Worm (Caenorhabditis elegans) whole organism, midembryonic: ENCODE measurements around the gene ztf-8.

Source experiments
- T22C8.4 ChIP-seq: fragments of 200-800 bp; sonication (Bioruptor generic); IDR thresholded peaks from 2 replicates; pipeline ENCODE4 v1.3.6; 2022; ENCODE audit warnings: missing genetic modification characterization, missing compliant biosample characterization
- cog-1 ChIP-seq: sonication (generic microtip); optimal IDR thresholded peaks from 2 replicates; lab custom pipeline; 2016; ENCODE audit warnings: missing genetic modification characterization, missing compliant biosample characterization
- flt-1 ChIP-seq: fragments of 200-800 bp; sonication (Bioruptor generic); IDR thresholded peaks from 2 replicates; pipeline ENCODE4 v1.3.6; 2022; ENCODE audit warnings: missing genetic modification characterization, missing compliant biosample characterization
- klf-2 ChIP-seq: fragments of 200-800 bp; sonication (Bioruptor generic); conservative IDR thresholded peaks from 2 replicates; pipeline ENCODE4 v1.3.6; 2022; ENCODE audit warnings: missing genetic modification reagents, missing genetic modification characterization, missing compliant biosample characterization
- med-1 ChIP-seq: sonication (generic microtip); optimal IDR thresholded peaks from 2 replicates; lab custom pipeline; 2017; ENCODE audit warnings: missing genetic modification characterization, mild to moderate bottlenecking, missing compliant biosample characterization, antibody characterized with exemption, missing genetic modification reagents; ENCODE audit not compliant: insufficient read depth
- ref-1 ChIP-seq: fragments of 200-800 bp; sonication (Bioruptor generic); conservative IDR thresholded peaks from 2 replicates; pipeline ENCODE4 v1.3.6; 2022; ENCODE audit warnings: missing genetic modification reagents, missing genetic modification characterization, missing compliant biosample characterization
- tab-1 ChIP-seq: fragments of 200-800 bp; sonication (Bioruptor generic); IDR thresholded peaks from 2 replicates; pipeline ENCODE4 v1.3.6; 2022; ENCODE audit warnings: missing genetic modification characterization, missing compliant biosample characterization
- ztf-23 ChIP-seq: fragments of 200-800 bp; sonication (Bioruptor generic); IDR thresholded peaks from 2 replicates; pipeline ENCODE4 v1.3.6; 2022; ENCODE audit warnings: missing genetic modification reagents, missing genetic modification characterization, missing compliant biosample characterization
- ztf-29 ChIP-seq: fragments of 200-800 bp; sonication (Bioruptor generic); IDR thresholded peaks from 2 replicates; pipeline ENCODE4 v1.3.6; 2022; ENCODE audit warnings: missing genetic modification reagents, missing genetic modification characterization, missing compliant biosample characterization

ztf-8 gene

DNA sequence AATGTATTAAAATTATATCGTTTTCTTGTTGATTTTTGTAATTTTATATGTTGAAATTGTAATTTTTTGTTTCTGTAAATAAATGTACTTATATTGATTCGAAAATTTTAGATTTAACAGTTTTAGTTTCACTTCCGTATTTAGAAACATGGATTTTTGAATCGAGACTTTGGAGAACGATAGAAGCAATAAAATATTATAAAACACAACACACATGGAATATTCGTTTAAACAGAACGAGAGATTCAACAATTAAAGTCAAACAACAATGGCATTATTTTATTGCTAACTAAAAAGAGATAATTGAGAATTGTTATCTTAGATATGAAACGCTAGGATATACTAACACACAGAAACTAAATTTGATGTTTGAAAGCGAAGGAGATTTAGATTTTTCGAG lies 4.8 kb downstream of the ztf-8 start:
- TF ChIP-seq ref-1 (GFP tag; lab: Robert Waterston, UW): no peak
- no peak for TF ChIP-seq ztf-23
- no peak for TF ChIP-seq ztf-29 (GFP tag; lab: Robert Waterston, UW)
- no peak for TF ChIP-seq cog-1 (tag; lab: Kevin White, UChicago)
- TF ChIP-seq T22C8.4: no peak
- no peak for TF ChIP-seq klf-2 (GFP tag; lab: Robert Waterston, UW)
- no peak for TF ChIP-seq med-1 (GFP tag; lab: Kevin White, UChicago)
- no peak for TF ChIP-seq flt-1 (GFP tag; lab: Robert Waterston, UW)
- no peak for TF ChIP-seq tab-1 (GFP tag; lab: Robert Waterston, UW)

DNA sequence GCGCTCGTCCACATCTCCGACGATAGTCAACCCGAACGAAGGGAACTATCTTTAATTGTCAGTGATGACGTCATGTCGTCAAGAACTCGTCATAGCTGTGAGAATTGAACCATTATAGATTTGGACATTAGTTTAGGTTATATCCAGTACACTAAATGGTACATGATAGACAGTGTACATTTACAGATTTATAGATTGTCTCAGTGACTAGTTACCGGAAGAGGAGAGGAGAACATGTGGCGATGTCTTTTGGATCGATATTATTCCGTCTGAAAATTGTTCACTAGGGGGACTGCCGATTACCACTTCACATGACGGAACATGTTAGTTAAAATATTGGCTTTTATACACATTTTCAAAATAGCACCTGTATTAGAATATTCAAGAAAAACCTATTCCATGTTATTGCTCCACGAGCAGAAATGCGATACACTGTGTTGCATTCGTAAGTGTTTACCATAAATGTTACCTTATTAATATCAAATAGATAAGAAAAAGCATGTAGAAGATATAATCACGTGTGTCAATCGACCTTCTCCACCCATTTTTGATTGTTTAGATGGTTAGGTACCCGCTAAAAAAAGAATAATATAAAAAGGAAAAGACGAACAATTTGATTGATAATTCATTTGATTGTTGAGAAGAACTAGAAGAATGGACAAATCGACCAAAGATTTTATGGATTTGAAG lies 5.9 kb downstream of the ztf-8 start, which contains the start of gene ZC395.5:
ZC395.5 (plus strand) TSS at position 632 of the 690 bp plus-strand sequence.
- no peak for TF ChIP-seq klf-2 (GFP tag; lab: Robert Waterston, UW)
- TF ChIP-seq ztf-29 (GFP tag; lab: Robert Waterston, UW): no peak
- no peak for TF ChIP-seq tab-1 (GFP tag; lab: Robert Waterston, UW)
- no peak for TF ChIP-seq cog-1 (tag; lab: Kevin White, UChicago)
- no peak for TF ChIP-seq ref-1 (GFP tag; lab: Robert Waterston, UW)
- TF ChIP-seq med-1 (GFP tag; lab: Kevin White, UChicago): no peak
- no peak for TF ChIP-seq T22C8.4
- no peak for TF ChIP-seq flt-1 (GFP tag; lab: Robert Waterston, UW)
- no peak for TF ChIP-seq ztf-23

ce11 chrIII:5264813-5265212 lies 8.5 kb downstream of the ztf-8 start, which contains the start of gene gro-1:
gro-1 (plus strand) TSS chrIII:5265113.
- TF ChIP-seq ztf-29 (GFP tag; lab: Robert Waterston, UW) (no peak), med-1 (GFP tag; lab: Kevin White, UChicago) (no peak), ref-1 (GFP tag; lab: Robert Waterston, UW) (no peak), klf-2 (GFP tag; lab: Robert Waterston, UW) (no peak), cog-1 (tag; lab: Kevin White, UChicago) (no peak), T22C8.4 (no peak), flt-1 (GFP tag; lab: Robert Waterston, UW) (no peak), tab-1 (GFP tag; lab: Robert Waterston, UW) (no peak), ztf-23 (no peak)

DNA sequence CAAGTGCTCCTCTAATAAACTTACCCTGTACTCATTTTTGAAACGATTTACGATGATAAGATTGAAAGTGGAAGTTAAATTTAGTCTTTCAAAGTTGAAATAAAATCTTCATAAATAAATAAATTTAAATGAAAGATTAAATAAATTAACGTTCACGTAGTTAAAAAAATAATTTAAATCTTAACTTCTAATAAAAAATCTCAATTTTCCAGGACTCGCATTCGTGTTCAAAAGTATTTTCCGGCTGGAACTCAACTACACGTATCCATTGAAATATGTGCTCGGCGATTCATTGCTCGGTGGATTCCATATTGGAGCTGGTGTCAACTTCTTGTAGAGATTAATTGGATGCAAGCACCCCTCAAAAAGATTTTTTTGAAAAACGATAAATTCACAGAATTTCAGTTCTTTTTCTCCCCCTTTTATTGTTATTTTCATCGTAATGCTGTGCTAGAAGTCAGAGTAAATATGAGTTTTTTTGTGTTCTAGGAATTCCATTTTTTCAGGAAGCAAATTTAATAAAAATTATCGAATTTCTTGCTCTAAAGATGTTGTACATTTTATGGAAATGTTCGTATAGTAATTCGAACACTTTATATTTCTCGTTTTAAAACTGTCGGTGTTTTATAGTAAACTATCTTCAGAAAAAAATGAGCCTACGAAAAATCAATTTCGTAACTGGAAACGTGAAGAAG lies 9.8 kb downstream of the ztf-8 start, which contains the start of the genes C34E10.9 and hap-1:
C34E10.9 (minus strand) TSS at position 101 of the 695 bp plus-strand sequence.
hap-1 (plus strand) TSS at position 645 of the 695 bp plus-strand sequence.
- no peak for TF ChIP-seq klf-2 (GFP tag; lab: Robert Waterston, UW)
- TF ChIP-seq tab-1 (GFP tag; lab: Robert Waterston, UW): no peak
- no peak for TF ChIP-seq med-1 (GFP tag; lab: Kevin White, UChicago)
- TF ChIP-seq ztf-29 (GFP tag; lab: Robert Waterston, UW): no peak
- no peak for TF ChIP-seq flt-1 (GFP tag; lab: Robert Waterston, UW)
- no peak for TF ChIP-seq ref-1 (GFP tag; lab: Robert Waterston, UW)
- no peak for TF ChIP-seq T22C8.4
- no peak for TF ChIP-seq ztf-23
- no peak for TF ChIP-seq cog-1 (tag; lab: Kevin White, UChicago)

ce11 chrIII:5260394-5260793 lies 12.9 kb downstream of the ztf-8 start, which contains the start of gene gop-3:
gop-3 (plus strand) TSS chrIII:5260694.
- TF ChIP-seq T22C8.4: no peak
- TF ChIP-seq ztf-23: no peak
- no peak for TF ChIP-seq cog-1 (tag; lab: Kevin White, UChicago)
- TF ChIP-seq ztf-29 (GFP tag; lab: Robert Waterston, UW): no peak
- TF ChIP-seq med-1 (GFP tag; lab: Kevin White, UChicago): no peak

ce11 chrIII:5258918-5259317 lies 14.4 kb downstream of the ztf-8 start, which contains the start of gene gop-2:
gop-2 (plus strand) TSS chrIII:5259023.
- no peak for TF ChIP-seq tab-1 (GFP tag; lab: Robert Waterston, UW)
- no peak for TF ChIP-seq ref-1 (GFP tag; lab: Robert Waterston, UW)
- TF ChIP-seq ztf-23: no peak
- no peak for TF ChIP-seq med-1 (GFP tag; lab: Kevin White, UChicago)
- no peak for TF ChIP-seq klf-2 (GFP tag; lab: Robert Waterston, UW)
- no peak for TF ChIP-seq T22C8.4
- TF ChIP-seq ztf-29 (GFP tag; lab: Robert Waterston, UW): no peak
- TF ChIP-seq flt-1 (GFP tag; lab: Robert Waterston, UW): no peak
- TF ChIP-seq cog-1 (tag; lab: Kevin White, UChicago): no peak

DNA sequence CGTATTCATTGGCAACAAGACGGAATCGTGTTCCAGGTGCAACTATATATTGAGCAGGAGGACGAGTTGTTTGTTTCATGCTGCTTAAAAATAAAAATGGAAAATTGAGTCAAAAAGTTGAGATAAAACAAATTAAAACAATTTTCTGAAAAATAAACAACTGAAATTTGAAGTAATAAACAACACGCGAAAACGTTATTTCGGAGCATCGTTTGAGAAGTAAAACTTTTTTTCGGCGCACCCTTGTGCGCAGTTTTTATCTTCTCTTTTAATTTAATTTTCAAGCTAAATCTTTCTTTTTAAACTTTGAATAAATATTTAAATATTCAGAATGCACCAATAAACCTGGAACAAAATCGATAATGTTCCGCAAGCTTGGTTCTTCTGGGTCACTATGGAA lies 19.2 kb downstream of the ztf-8 start, which contains the start of the genes sumv-1 and gop-1:
sumv-1 (minus strand) TSS at position 80 of the 400 bp plus-strand sequence.
gop-1 (plus strand) TSS at position 331 of the 400 bp plus-strand sequence.
- no peak for TF ChIP-seq T22C8.4
- no peak for TF ChIP-seq cog-1 (tag; lab: Kevin White, UChicago)
- no peak for TF ChIP-seq ztf-29 (GFP tag; lab: Robert Waterston, UW)
- TF ChIP-seq ztf-23: no peak
- TF ChIP-seq med-1 (GFP tag; lab: Kevin White, UChicago): no peak
- TF ChIP-seq flt-1 (GFP tag; lab: Robert Waterston, UW): no peak

DNA sequence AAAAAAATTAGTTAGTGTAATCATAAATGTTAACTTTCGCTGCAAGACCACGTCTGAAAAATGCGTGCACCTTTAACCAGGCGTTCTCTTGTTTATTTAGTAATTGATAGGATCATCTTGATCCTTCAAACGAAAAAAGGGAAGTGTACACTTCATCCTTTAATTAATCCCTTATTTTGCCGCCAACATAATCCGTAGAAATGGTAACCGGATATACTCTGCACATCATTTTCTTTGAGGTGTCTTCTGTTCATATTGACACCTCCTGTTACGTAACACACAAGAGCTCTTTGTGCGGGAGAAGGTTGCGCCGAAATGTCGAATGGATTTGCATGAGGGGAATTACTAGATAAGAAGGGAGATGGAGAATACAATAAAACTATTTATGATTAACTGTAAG lies 24.6 kb downstream of the ztf-8 start:
- TF ChIP-seq ztf-23 (no peak), klf-2 (GFP tag; lab: Robert Waterston, UW) (no peak), flt-1 (GFP tag; lab: Robert Waterston, UW) (no peak), T22C8.4 (no peak), cog-1 (tag; lab: Kevin White, UChicago) (no peak), ref-1 (GFP tag; lab: Robert Waterston, UW) (no peak), tab-1 (GFP tag; lab: Robert Waterston, UW) (no peak), med-1 (GFP tag; lab: Kevin White, UChicago) (no peak), ztf-29 (GFP tag; lab: Robert Waterston, UW) (no peak)
